Worm (Caenorhabditis elegans) whole organism, L4/young adult: ENCODE measurements around the gene cest-9.1.

Source experiments
- W03F9.2 ChIP-seq: fragments of 150-350 bp; optimal IDR thresholded peaks from 2 replicates; lab custom pipeline; 2014; ENCODE audit warnings: missing biosample characterization, missing genetic modification characterization
- him-1 ChIP-seq: sonication (generic microtip); optimal IDR thresholded peaks from 2 replicates; lab custom pipeline; 2016; ENCODE audit warnings: missing genotype, missing genetic modification reagents, missing genetic modification characterization, missing compliant biosample characterization

DNA sequence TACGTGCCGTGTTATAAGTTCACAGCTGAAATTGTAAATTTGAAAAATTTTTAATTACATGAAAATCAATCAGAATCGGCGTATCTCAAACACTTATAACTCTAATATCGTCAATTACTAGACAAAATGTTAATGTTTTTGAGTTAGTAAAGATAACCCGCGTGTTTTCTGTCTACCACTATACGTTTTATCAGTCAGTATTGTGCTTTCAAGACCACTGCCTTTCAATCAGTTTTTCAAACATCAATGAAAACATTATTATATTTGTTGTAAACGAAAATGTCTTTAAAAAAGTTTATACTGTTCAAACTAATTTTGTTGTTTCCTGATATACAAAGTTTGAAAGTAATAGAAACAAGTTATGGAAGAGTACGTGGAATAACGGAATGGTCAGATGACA, 3.3 kb upstream of the cest-9.1 start:
- TF ChIP-seq him-1 (tag; lab: Kevin White, UChicago) = no peak
- TF ChIP-seq W03F9.2 (tag; lab: Kevin White, UChicago) = no peak
